Worm (Caenorhabditis elegans) whole organism, L1 larva: ENCODE results near the gene F56C9.10.

Experiments used
- C16A3.4 ChIP-seq: fragments of 150-350 bp; optimal IDR thresholded peaks from 2 replicates; lab custom pipeline; 2014; ENCODE audit warnings: missing biosample characterization, missing genetic modification characterization
- alr-1 ChIP-seq: fragments of 200-800 bp; sonication (Bioruptor generic); optimal IDR thresholded peaks from 2 replicates; lab custom pipeline; 2018; ENCODE audit warnings: borderline replicate concordance, mild to moderate bottlenecking, missing genetic modification characterization, missing compliant biosample characterization
- blmp-1 ChIP-seq: fragments of 150-350 bp; optimal IDR thresholded peaks from 2 replicates; lab custom pipeline; 2014; ENCODE audit warnings: missing biosample characterization, missing genetic modification characterization
- ceh-8 ChIP-seq: fragments of 200-800 bp; sonication (Bioruptor generic); optimal IDR thresholded peaks from 2 replicates; lab custom pipeline; 2018; ENCODE audit warnings: mild to moderate bottlenecking, missing genetic modification characterization, moderate library complexity, missing compliant biosample characterization
- ceh-88 ChIP-seq: fragments of 200-800 bp; sonication (Bioruptor generic); IDR thresholded peaks from 2 replicates; pipeline ENCODE4 v1.3.6; 2022; ENCODE audit warnings: missing genetic modification characterization, missing compliant biosample characterization
- ceh-90 ChIP-seq: sonication (generic microtip); optimal IDR thresholded peaks from 2 replicates; lab custom pipeline; 2016; ENCODE audit warnings: missing genetic modification characterization, missing compliant biosample characterization
- dpl-1 ChIP-seq, 3 experiments: fragments of 150-350 bp in 2 of 3; sonication (generic microtip) in 1 of 3; optimal IDR thresholded peaks; 2 replicates each; lab custom pipeline; 2014 to 2017; ENCODE audit warnings: missing biosample characterization in 3 of 3, missing genetic modification characterization in 3 of 3, missing genetic modification reagents in 3 of 3
- efl-1 ChIP-seq, 4 experiments: fragments of 150-350 bp; optimal IDR thresholded peaks in 3 of 4; peaks in 1 of 4; 1 replicate in 1 of 4; 2 replicates in 3 of 4; lab custom pipeline; 2014; ENCODE audit warnings: missing biosample characterization in 2 of 4, missing genetic modification characterization in 2 of 4, missing genetic modification reagents in 2 of 4
- egl-13 ChIP-seq: sonication (generic microtip); optimal IDR thresholded peaks from 2 replicates; lab custom pipeline; 2016; ENCODE audit warnings: missing genotype, missing genetic modification reagents, missing genetic modification characterization, missing compliant biosample characterization
- egl-27 ChIP-seq, 2 experiments: fragments of 150-350 bp in 1 of 2; sonication (generic microtip); optimal IDR thresholded peaks; 3 replicates each; lab custom pipeline; 2017 to 2018; ENCODE audit warnings: missing biosample characterization in 2 of 2, missing genetic modification characterization in 2 of 2, missing genetic modification reagents in 2 of 2
- elt-3 ChIP-seq, 6 experiments: fragments of 150-350 bp in 1 of 6; sonication (generic microtip); optimal IDR thresholded peaks; 2 replicates each; lab custom pipeline; 2017 to 2018; ENCODE audit warnings: missing biosample characterization in 6 of 6, missing genetic modification characterization in 6 of 6, inconsistent platforms in 1 of 6
- ets-5 ChIP-seq: fragments of 200-800 bp; sonication (Bioruptor generic); IDR thresholded peaks from 2 replicates; pipeline ENCODE4 v1.3.6; 2022; ENCODE audit warnings: missing genetic modification characterization, missing compliant biosample characterization
- fkh-10 ChIP-seq: sonication (generic microtip); optimal IDR thresholded peaks from 2 replicates; lab custom pipeline; 2017; ENCODE audit warnings: missing biosample characterization, missing genetic modification reagents, missing genetic modification characterization
- fkh-8 ChIP-seq: sonication (generic microtip); optimal IDR thresholded peaks from 2 replicates; lab custom pipeline; 2016; ENCODE audit warnings: mild to moderate bottlenecking, missing genetic modification characterization, missing compliant biosample characterization
- fos-1 ChIP-seq: fragments of 150-350 bp; optimal IDR thresholded peaks from 2 replicates; lab custom pipeline; 2014; ENCODE audit warnings: missing biosample characterization, missing genetic modification characterization
- hlh-4 ChIP-seq: sonication (generic microtip); optimal IDR thresholded peaks from 2 replicates; lab custom pipeline; 2016; ENCODE audit warnings: mild to moderate bottlenecking, missing genetic modification characterization, missing compliant biosample characterization
- jun-1 ChIP-seq: fragments of 150-350 bp; optimal IDR thresholded peaks from 2 replicates; lab custom pipeline; 2014; ENCODE audit warnings: missing biosample characterization, missing genetic modification reagents, missing genetic modification characterization
- lin-15B ChIP-seq: fragments of 150-350 bp; sonication (generic microtip); optimal IDR thresholded peaks from 3 replicates; lab custom pipeline; 2014; ENCODE audit warnings: missing biosample characterization, missing genetic modification characterization
- lin-35 ChIP-seq, 2 experiments: fragments of 150-350 bp; optimal IDR thresholded peaks; 2 replicates each; lab custom pipeline; 2014; ENCODE audit warnings: missing biosample characterization in 2 of 2, missing genetic modification characterization in 2 of 2, missing genetic modification reagents in 2 of 2
- lir-3 ChIP-seq: sonication (generic microtip); optimal IDR thresholded peaks from 2 replicates; lab custom pipeline; 2016; ENCODE audit warnings: mild to moderate bottlenecking, missing genetic modification characterization, moderate library complexity, missing compliant biosample characterization; ENCODE audit not compliant: poor library complexity
- lsy-2 ChIP-seq, 2 experiments: fragments of 150-350 bp; optimal IDR thresholded peaks; 2 replicates each; lab custom pipeline; 2014; ENCODE audit warnings: missing biosample characterization in 2 of 2, missing genetic modification characterization in 2 of 2
- mab-9 ChIP-seq: fragments of 200-800 bp; sonication (Bioruptor generic); IDR thresholded peaks from 2 replicates; pipeline ENCODE4 v1.3.6; 2022; ENCODE audit warnings: missing genetic modification reagents, missing genetic modification characterization, missing compliant biosample characterization
- mdl-1 ChIP-seq, 2 experiments: fragments of 150-350 bp; optimal IDR thresholded peaks; 2 replicates each; lab custom pipeline; 2014 to 2017; ENCODE audit warnings: missing biosample characterization in 2 of 2, missing genetic modification characterization in 2 of 2, inconsistent platforms in 1 of 2
- nhr-11 ChIP-seq: fragments of 150-350 bp; optimal IDR thresholded peaks from 2 replicates; lab custom pipeline; 2014; ENCODE audit warnings: missing biosample characterization, missing genetic modification characterization
- nhr-28 ChIP-seq: fragments of 150-350 bp; optimal IDR thresholded peaks from 2 replicates; lab custom pipeline; 2014; ENCODE audit warnings: missing biosample characterization, missing genetic modification characterization
- nhr-47 ChIP-seq: sonication (generic microtip); optimal IDR thresholded peaks from 2 replicates; lab custom pipeline; 2016; ENCODE audit warnings: mild to moderate bottlenecking, missing genetic modification characterization, moderate library complexity, missing compliant biosample characterization
- nhr-71 ChIP-seq: sonication (generic microtip); optimal IDR thresholded peaks from 2 replicates; lab custom pipeline; 2016; ENCODE audit warnings: mild to moderate bottlenecking, missing genetic modification characterization, moderate library complexity, missing compliant biosample characterization
- nhr-84 ChIP-seq: sonication (generic microtip); optimal IDR thresholded peaks from 2 replicates; lab custom pipeline; 2017; ENCODE audit warnings: missing biosample characterization, missing genetic modification characterization
- nhr-85 ChIP-seq: sonication (generic microtip); peaks from one replicate; lab custom pipeline; 2016; ENCODE audit warnings: missing genetic modification characterization, inconsistent platforms, missing compliant biosample characterization
- skn-1 ChIP-seq: fragments of 150-350 bp; optimal IDR thresholded peaks from 2 replicates; lab custom pipeline; 2014; ENCODE audit warnings: missing biosample characterization, missing genetic modification characterization
- snpc-4 ChIP-seq: fragments of 150-350 bp; optimal IDR thresholded peaks from 2 replicates; lab custom pipeline; 2014; ENCODE audit warnings: missing biosample characterization, missing genetic modification characterization
- sptf-1 ChIP-seq: fragments of 150-350 bp; optimal IDR thresholded peaks from 2 replicates; lab custom pipeline; 2014; ENCODE audit warnings: missing biosample characterization, missing genetic modification characterization
- sup-37 ChIP-seq: fragments of 200-800 bp; sonication (Bioruptor generic); optimal IDR thresholded peaks from 2 replicates; lab custom pipeline; 2018; ENCODE audit warnings: mild to moderate bottlenecking, missing genetic modification characterization, missing compliant biosample characterization
- swsn-7 ChIP-seq: sonication (generic microtip); optimal IDR thresholded peaks from 2 replicates; lab custom pipeline; 2016; ENCODE audit warnings: missing genetic modification characterization, missing compliant biosample characterization
- tlp-1 ChIP-seq: fragments of 150-350 bp; optimal IDR thresholded peaks from 2 replicates; lab custom pipeline; 2014; ENCODE audit warnings: missing biosample characterization, missing genetic modification characterization
- unc-30 ChIP-seq: sonication (generic microtip); optimal IDR thresholded peaks from 2 replicates; lab custom pipeline; 2017; ENCODE audit warnings: missing biosample characterization, missing genetic modification characterization
- unc-62 ChIP-seq: fragments of 150-350 bp; optimal IDR thresholded peaks from 2 replicates; lab custom pipeline; 2014; ENCODE audit warnings: missing biosample characterization, missing genetic modification reagents, missing genetic modification characterization
- vab-15 ChIP-seq: sonication (generic microtip); optimal IDR thresholded peaks from 2 replicates; lab custom pipeline; 2017; ENCODE audit warnings: missing genotype, mild to moderate bottlenecking, missing genetic modification characterization, missing compliant biosample characterization
- zag-1 ChIP-seq: fragments of 150-350 bp; optimal IDR thresholded peaks from 2 replicates; lab custom pipeline; 2014; ENCODE audit warnings: missing biosample characterization, missing genetic modification characterization
- ztf-4 ChIP-seq: fragments of 150-350 bp; optimal IDR thresholded peaks from 2 replicates; lab custom pipeline; 2014; ENCODE audit warnings: missing biosample characterization, missing genetic modification characterization

The F56C9.10 gene

DNA sequence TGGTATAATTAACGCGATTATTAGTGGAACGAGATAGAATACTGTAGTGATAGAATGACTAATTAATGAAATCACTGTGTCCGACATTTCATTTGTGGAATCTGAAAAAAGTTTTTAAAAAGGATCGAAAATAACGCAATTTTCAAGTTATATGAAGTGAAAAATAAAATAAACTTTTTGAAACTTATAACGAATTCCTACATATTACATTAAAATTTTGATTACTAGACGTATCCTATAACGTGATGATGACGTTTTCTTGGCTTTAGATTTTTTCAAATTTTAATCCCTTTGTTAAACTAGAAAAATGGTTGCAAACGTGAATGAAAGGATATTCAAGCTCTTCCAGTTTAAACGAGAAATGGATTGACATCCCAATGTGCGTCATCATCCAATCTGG is 44.7 kb downstream of the F56C9.10 start, which contains the start of gene algn-11:
TSS of gene algn-11 (minus strand) at position 101 of the 400 bp plus-strand sequence.
- TF ChIP-seq nhr-28 (no peak), egl-13 (tag; lab: Kevin White, UChicago) (no peak), vab-15 (tag; lab: Kevin White, UChicago) (no peak), sptf-1 (tag; lab: Kevin White, UChicago) (no peak), sup-37 (GFP tag; lab: Kevin White, UChicago) (no peak), ceh-88 (GFP tag; lab: Robert Waterston, UW) (no peak), mdl-1 (tag; optimal IDR thresholded peaks at IDR 0.05; lab: Kevin White, UChicago) (no peak), alr-1 (tag; lab: Kevin White, UChicago) (no peak), blmp-1 (no peak), nhr-84 (tag; lab: Kevin White, UChicago) (no peak), lir-3 (tag; lab: Kevin White, UChicago) (no peak), nhr-47 (tag; lab: Kevin White, UChicago) (no peak), fkh-10 (GFP tag; lab: Kevin White, UChicago) (no peak), nhr-85 (no peak), ceh-90 (tag; lab: Kevin White, UChicago) (no peak)

ce11 chrIII:7287503-7287902 is 47.6 kb downstream of the F56C9.10 start, which contains the start of gene ykt-6:
Gene ykt-6, minus strand, starts transcription at chrIII:7287603.
- TF ChIP-seq hlh-4 (no peak), efl-1 (optimal IDR thresholded peaks at IDR 0.05; lab: Kevin White, UChicago) (no peak), efl-1 (GFP tag; optimal IDR thresholded peaks at IDR 0.05 in 1 of 2; lab: Kevin White, UChicago) (peak in 1 of 2 experiments; percentile 88)

DNA sequence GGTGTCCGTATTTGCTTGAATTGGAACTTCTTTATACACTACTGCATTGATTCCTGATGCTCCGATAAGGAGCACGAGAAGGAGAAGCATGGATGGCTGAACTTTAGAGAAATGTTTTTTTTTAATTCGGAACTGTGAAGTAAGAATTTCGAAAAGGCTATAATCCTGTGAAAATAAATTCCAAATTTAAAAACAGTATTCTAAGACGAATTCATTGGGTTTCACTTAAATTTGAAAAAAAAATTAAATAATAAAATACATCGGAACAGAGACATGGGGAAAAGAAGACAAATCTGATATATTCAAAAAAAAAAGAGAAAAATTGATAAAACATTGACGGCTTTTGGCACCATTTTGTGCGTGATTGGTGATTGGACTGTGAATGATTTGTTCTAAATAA is 49.3 kb downstream of the F56C9.10 start, which contains the start of gene pho-5:
TSS of gene pho-5 (minus strand) at position 101 of the 400 bp plus-strand sequence.
- no peak for TF ChIP-seq unc-30
- TF ChIP-seq lir-3 (tag; lab: Kevin White, UChicago) = no peak
- no peak for TF ChIP-seq egl-27 (tag; optimal IDR thresholded peaks at IDR 0.05; lab: Kevin White, UChicago)
- TF ChIP-seq unc-62 = no peak
- TF ChIP-seq fos-1 (tag; lab: Kevin White, UChicago) = no peak
- TF ChIP-seq jun-1 (tag; lab: Kevin White, UChicago) = no peak
- TF ChIP-seq nhr-71 (tag; lab: Kevin White, UChicago) = no peak
- TF ChIP-seq lsy-2 (tag; optimal IDR thresholded peaks at IDR 0.05; lab: Kevin White, UChicago) = no peak
- TF ChIP-seq snpc-4 (tag; lab: Kevin White, UChicago) = no peak
- no peak for TF ChIP-seq ceh-90 (tag; lab: Kevin White, UChicago)
- no peak for TF ChIP-seq tlp-1 (tag; lab: Kevin White, UChicago)
- no peak for TF ChIP-seq lin-15B (tag; lab: Kevin White, UChicago)
- no peak for TF ChIP-seq skn-1 (tag; lab: Kevin White, UChicago)
- TF ChIP-seq elt-3 (tag; optimal IDR thresholded peaks at IDR 0.05; lab: Kevin White, UChicago) = no peak
- no peak for TF ChIP-seq C16A3.4 (tag; lab: Kevin White, UChicago)
- no peak for TF ChIP-seq fkh-10 (GFP tag; lab: Kevin White, UChicago)
- no peak for TF ChIP-seq ztf-4
- no peak for TF ChIP-seq ceh-88 (GFP tag; lab: Robert Waterston, UW)
- TF ChIP-seq zag-1 (tag; lab: Kevin White, UChicago) = no peak
- no peak for TF ChIP-seq swsn-7 (tag; lab: Kevin White, UChicago)

- TF ChIP-seq fkh-8 (tag; lab: Kevin White, UChicago) (no peak), nhr-11 (no peak), blmp-1 (peak; percentile 5), hlh-4 (no peak), mab-9 (GFP tag; lab: Robert Waterston, UW) (no peak), ceh-8 (GFP tag; lab: Kevin White, UChicago) (no peak), ets-5 (GFP tag; lab: Robert Waterston, UW) (no peak), efl-1 (optimal IDR thresholded peaks at IDR 0.05; lab: Kevin White, UChicago) (peak in 1 of 2 experiments; percentile 29), efl-1 (GFP tag; optimal IDR thresholded peaks at IDR 0.05 in 1 of 2; lab: Kevin White, UChicago) (no peak), lin-35 (GFP tag; optimal IDR thresholded peaks at IDR 0.05; lab: Kevin White, UChicago) (peak in 1 of 2 experiments; percentile 46), dpl-1 (GFP tag; optimal IDR thresholded peaks at IDR 0.05; lab: Kevin White, UChicago) (peak in 1 of 3 experiments; percentile 26), jun-1 (tag; lab: Kevin White, UChicago) (no peak), lsy-2 (tag; optimal IDR thresholded peaks at IDR 0.05; lab: Kevin White, UChicago) (peak in 1 of 2 experiments; percentile 77)
Observed at ce11 chrIII:7281179-7281578, 53.9 kb downstream of the F56C9.10 start, which contains the start of gene B0361.3. Gene B0361.3, plus strand, starts transcription at chrIII:7281462.
